Fruit fly (Drosophila melanogaster) whole organism, adult: Measurements from ENCODE around the gene CG18628.

Experiments used
- CG11617 ChIP-seq: fragments of 200-800 bp; sonication (Bioruptor generic); optimal IDR thresholded peaks from 2 replicates; lab custom pipeline; 2017; ENCODE audit warnings: mild to moderate bottlenecking, missing biosample characterization, missing genetic modification reagents, missing genetic modification characterization
- CG12768 ChIP-seq: fragments of 200-800 bp; sonication (Bioruptor generic); optimal IDR thresholded peaks from 2 replicates; lab custom pipeline; 2017; ENCODE audit warnings: missing biosample characterization, missing genetic modification characterization, mild to moderate bottlenecking, moderate library complexity, missing genetic modification reagents
- CG14711 ChIP-seq: fragments of 200-800 bp; sonication (Bioruptor generic); optimal IDR thresholded peaks from 2 replicates; lab custom pipeline; 2018; ENCODE audit warnings: missing biosample characterization, mild to moderate bottlenecking, missing genetic modification characterization, moderate library complexity
- CG1620 ChIP-seq: fragments of 200-800 bp; sonication (Bioruptor generic); optimal IDR thresholded peaks from 2 replicates; lab custom pipeline; 2016; ENCODE audit warnings: missing biosample characterization, missing genetic modification characterization
- CG33017 ChIP-seq: fragments of 200-800 bp; sonication (Bioruptor generic); optimal IDR thresholded peaks from 2 replicates; lab custom pipeline; 2018; ENCODE audit warnings: missing biosample characterization, mild to moderate bottlenecking, missing genetic modification characterization, moderate library complexity
- CG5204 ChIP-seq: fragments of 200-800 bp; sonication (Bioruptor generic); optimal IDR thresholded peaks from 2 replicates; lab custom pipeline; 2016; ENCODE audit warnings: missing biosample characterization, missing genetic modification characterization
- CG7045 ChIP-seq: fragments of 200-800 bp; sonication (Bioruptor generic); optimal IDR thresholded peaks from 2 replicates; lab custom pipeline; 2017; ENCODE audit warnings: missing biosample characterization, mild to moderate bottlenecking, missing genetic modification characterization
- CG7101 ChIP-seq: fragments of 200-800 bp; sonication (Bioruptor generic); optimal IDR thresholded peaks from 2 replicates; lab custom pipeline; 2018; ENCODE audit warnings: missing biosample characterization, mild to moderate bottlenecking, missing genetic modification characterization, moderate library complexity
- Clk ChIP-seq: fragments of 200-800 bp; sonication (Bioruptor generic); optimal IDR thresholded peaks from 2 replicates; lab custom pipeline; 2017; ENCODE audit warnings: missing biosample characterization, missing genetic modification characterization
- Crg-1 ChIP-seq: fragments of 200-800 bp; sonication (Bioruptor generic); optimal IDR thresholded peaks from 2 replicates; lab custom pipeline; 2016; ENCODE audit warnings: missing biosample characterization, missing genetic modification characterization
- Hr96 ChIP-seq: fragments of 200-800 bp; sonication (Bioruptor generic); optimal IDR thresholded peaks from 2 replicates; lab custom pipeline; 2016; ENCODE audit warnings: missing biosample characterization, missing genetic modification characterization
- Mnt ChIP-seq: fragments of 200-800 bp; sonication (Bioruptor generic); optimal IDR thresholded peaks from 2 replicates; lab custom pipeline; 2016; ENCODE audit warnings: missing biosample characterization, mild to moderate bottlenecking, missing genetic modification characterization
- bab1 ChIP-seq: fragments of 200-800 bp; sonication (Bioruptor generic); optimal IDR thresholded peaks from 3 replicates; lab custom pipeline; 2019; ENCODE audit warnings: missing biosample characterization, mild to moderate bottlenecking, missing genetic modification characterization, moderate library complexity
- cic ChIP-seq: fragments of 200-800 bp; sonication (Bioruptor generic); optimal IDR thresholded peaks from 2 replicates; lab custom pipeline; 2017; ENCODE audit warnings: missing biosample characterization, mild to moderate bottlenecking, missing genetic modification characterization, moderate library complexity
- cnc ChIP-seq, 2 experiments: fragments of >200 bp; optimal IDR thresholded peaks; 2 replicates each; lab custom pipeline; 2017
- kay ChIP-seq: fragments of 200-800 bp; sonication (Bioruptor generic); peaks from one replicate; lab custom pipeline; 2016; ENCODE audit warnings: missing biosample characterization, missing genetic modification characterization, borderline replicate concordance
- ovo ChIP-seq: fragments of 200-800 bp; sonication (Bioruptor generic); optimal IDR thresholded peaks from 2 replicates; lab custom pipeline; 2016; ENCODE audit warnings: missing biosample characterization, missing genetic modification characterization
- pad ChIP-seq: fragments of 200-800 bp; sonication (Bioruptor generic); optimal IDR thresholded peaks from 3 replicates; lab custom pipeline; 2017; ENCODE audit warnings: missing biosample characterization, missing genetic modification characterization, mild to moderate bottlenecking, moderate library complexity, missing genetic modification reagents
- tj ChIP-seq: fragments of 200-800 bp; sonication (Bioruptor generic); optimal IDR thresholded peaks from 3 replicates; lab custom pipeline; 2017; ENCODE audit warnings: missing biosample characterization, mild to moderate bottlenecking, missing genetic modification characterization, moderate library complexity
- toe ChIP-seq: fragments of 200-800 bp; sonication (Bioruptor generic); optimal IDR thresholded peaks from 2 replicates; lab custom pipeline; 2016; ENCODE audit warnings: missing biosample characterization, missing genetic modification characterization

CG18628 gene

DNA sequence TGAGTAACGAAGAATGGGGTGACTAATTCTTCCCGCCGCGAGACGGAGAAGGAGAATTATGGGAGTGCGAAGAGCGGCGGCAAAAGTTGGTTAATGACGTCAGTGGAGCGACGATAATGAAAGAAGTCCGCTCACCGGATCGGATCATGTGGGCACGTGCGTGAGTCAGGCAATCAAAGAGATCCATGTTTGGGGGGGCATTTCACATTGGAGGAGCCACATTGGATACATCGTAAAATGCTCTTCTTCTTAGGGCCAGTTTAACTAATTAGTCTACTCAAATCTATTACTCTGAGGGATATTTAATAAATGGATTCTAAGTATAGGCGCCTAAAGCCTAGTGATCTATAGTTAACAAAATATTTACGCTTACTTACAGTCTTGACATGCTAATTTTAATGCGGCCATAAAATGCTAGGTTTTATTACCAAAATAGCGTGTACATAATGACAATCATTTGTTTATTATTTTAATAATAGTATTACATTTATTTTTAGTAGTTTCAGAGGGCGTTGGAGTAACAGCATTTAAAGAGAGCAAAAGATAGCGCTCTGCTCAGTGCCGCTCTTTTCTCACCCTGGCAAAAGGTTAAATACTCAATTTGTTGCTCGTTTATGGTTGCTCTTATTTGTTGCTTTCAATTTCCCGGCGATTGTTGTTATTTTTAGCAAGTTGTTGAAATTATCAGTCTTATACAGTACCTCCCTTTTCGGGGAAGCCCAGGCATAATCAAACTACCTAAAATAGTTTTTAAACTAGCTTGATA is 19.0 kb downstream of the CG18628 start:
- no peak for TF ChIP-seq Crg-1 (GFP tag; lab: Kevin White, UChicago)
- no peak for TF ChIP-seq kay (GFP tag; lab: Kevin White, UChicago)
- TF ChIP-seq toe = no peak
- TF ChIP-seq CG11617 (GFP tag; lab: Kevin White, UChicago) = no peak
- no peak for TF ChIP-seq cnc (optimal IDR thresholded peaks at IDR 0.05; lab: Kevin White, UChicago)
- TF ChIP-seq ovo (GFP tag; lab: Kevin White, UChicago) = no peak
- TF ChIP-seq cic (GFP tag; lab: Kevin White, UChicago) = no peak
- no peak for TF ChIP-seq CG5204 (GFP tag; lab: Kevin White, UChicago)
- TF ChIP-seq Hr96 = no peak

DNA sequence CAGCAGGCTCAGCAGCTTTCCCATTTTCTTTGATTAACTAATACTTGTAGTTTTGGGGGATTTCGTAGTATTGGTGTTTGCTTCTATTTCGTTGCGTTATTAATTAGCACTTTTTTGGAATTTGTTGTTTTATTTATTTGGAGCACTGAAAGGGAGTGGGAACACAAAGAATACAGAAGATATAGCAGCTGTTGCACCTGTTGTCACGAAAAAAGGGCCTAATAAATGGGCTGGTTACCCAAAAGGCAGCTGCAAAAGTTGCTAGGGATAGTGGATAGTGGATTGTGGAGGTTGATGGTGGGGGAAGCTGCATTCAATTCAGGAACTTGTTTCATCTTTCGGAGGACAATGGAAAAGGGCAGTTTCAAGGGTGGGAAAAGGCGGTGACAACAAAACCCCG is 20.0 kb downstream of the CG18628 start:
- TF ChIP-seq cnc (optimal IDR thresholded peaks at IDR 0.05; lab: Kevin White, UChicago) (no peak), cic (GFP tag; lab: Kevin White, UChicago) (no peak), CG7045 (GFP tag; lab: Kevin White, UChicago) (no peak), tj (no peak), Mnt (GFP tag; lab: Kevin White, UChicago) (no peak), CG11617 (GFP tag; lab: Kevin White, UChicago) (no peak), Crg-1 (GFP tag; lab: Kevin White, UChicago) (no peak), toe (no peak), Hr96 (no peak), CG12768 (no peak), bab1 (no peak)

DNA sequence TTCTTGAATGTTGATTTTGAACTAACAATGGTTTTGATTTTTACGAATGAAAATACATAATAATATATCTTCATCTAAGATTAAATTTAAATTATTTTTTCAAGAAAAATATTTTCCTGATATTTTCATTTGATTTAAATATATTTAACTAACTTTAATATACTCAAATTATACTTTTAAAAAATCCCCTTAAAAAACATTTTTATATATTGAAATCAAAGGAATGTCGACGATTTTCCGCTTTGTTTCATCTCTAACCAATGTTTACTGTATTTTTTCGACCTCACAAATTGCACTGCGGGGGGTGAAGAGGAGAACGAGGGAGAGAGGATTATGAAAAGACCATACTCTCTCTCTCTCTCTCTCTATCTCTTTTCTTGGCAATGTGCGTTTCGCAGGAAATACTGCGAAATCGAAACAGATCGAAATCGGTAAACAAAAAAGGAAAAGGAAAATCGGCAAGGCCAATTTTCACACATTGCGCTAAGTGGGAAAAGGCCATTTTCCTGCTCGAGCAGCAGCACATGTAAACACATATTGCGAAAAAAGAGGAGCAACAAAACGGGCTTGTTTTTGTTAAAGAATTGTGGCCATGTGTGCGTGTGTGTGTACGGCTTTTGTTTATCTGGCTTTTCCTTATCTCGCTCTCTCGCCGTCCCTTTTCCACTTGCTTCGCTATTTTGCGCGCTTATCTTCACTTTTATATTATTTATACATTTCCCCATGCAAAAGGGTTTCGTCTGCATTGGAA is 20.6 kb downstream of the CG18628 start:
- no peak for TF ChIP-seq CG1620 (GFP tag; lab: Kevin White, UChicago)
- peak; percentile 92 for TF ChIP-seq kay (GFP tag; lab: Kevin White, UChicago)

DNA sequence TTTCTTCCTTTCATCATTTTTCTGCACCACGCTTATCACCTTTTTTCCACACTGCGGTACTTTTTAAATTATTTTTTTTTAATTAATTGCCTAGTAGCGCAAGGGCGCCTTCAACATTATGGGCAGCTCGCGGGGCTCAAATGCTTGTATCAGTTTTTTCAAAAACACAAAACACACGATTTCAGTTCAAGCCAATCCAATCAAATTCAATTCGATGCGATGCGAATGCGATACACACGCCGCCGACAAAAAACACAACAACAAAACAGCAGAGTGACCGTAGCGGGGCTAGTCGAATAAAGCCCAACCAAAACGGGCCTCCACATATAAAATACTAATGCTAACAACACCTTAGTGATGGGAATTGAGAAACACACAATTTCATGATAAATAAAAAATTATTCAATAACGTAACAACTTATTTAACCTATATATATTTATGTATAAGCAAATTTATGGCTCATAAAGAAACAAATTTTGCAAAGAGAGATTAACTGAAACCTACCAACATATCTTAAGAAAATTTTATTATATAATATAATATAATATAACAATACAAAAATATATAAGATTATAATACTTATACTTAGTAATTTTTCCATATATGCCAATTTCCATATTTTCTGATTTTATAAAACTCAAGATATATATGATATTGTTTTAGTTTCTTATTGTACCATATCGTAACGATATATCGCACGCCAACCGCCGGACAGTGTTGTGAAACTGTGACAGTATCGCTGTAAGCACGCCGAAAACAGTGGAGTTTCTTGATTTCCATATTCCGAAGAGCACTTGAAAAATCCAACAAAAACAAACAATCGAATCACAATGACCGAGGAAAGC is 21.4 kb downstream of the CG18628 start, which contains the start of the genes CG32066 and CG8003:
CG32066 (minus strand) TSS at position 270 of the 846 bp plus-strand sequence.
CG8003 (plus strand) TSS at position 732 of the 846 bp plus-strand sequence.
- TF ChIP-seq Hr96 (no peak), CG11617 (GFP tag; lab: Kevin White, UChicago) (peak; percentile 41), tj (peak; percentile 81), bab1 (peak; percentile 55), cic (GFP tag; lab: Kevin White, UChicago) (peak; percentile 31), CG12768 (peak; percentile 32), ovo (GFP tag; lab: Kevin White, UChicago) (peak; percentile 7), CG33017 (no peak), CG14711 (tag; lab: Kevin White, UChicago) (no peak), toe (no peak), Crg-1 (GFP tag; lab: Kevin White, UChicago) (peak; percentile 13), Mnt (GFP tag; lab: Kevin White, UChicago) (peak; percentile 68), kay (GFP tag; lab: Kevin White, UChicago) (no peak), pad (peak; percentile 42), CG1620 (GFP tag; lab: Kevin White, UChicago) (peak; percentile 42), CG5204 (GFP tag; lab: Kevin White, UChicago) (no peak), Clk (GFP tag; lab: Kevin White, UChicago) (no peak), CG7101 (tag; lab: Kevin White, UChicago) (peak; percentile 69), CG7045 (GFP tag; lab: Kevin White, UChicago) (peak; percentile 34), cnc (optimal IDR thresholded peaks at IDR 0.05; lab: Kevin White, UChicago) (no peak)

DNA sequence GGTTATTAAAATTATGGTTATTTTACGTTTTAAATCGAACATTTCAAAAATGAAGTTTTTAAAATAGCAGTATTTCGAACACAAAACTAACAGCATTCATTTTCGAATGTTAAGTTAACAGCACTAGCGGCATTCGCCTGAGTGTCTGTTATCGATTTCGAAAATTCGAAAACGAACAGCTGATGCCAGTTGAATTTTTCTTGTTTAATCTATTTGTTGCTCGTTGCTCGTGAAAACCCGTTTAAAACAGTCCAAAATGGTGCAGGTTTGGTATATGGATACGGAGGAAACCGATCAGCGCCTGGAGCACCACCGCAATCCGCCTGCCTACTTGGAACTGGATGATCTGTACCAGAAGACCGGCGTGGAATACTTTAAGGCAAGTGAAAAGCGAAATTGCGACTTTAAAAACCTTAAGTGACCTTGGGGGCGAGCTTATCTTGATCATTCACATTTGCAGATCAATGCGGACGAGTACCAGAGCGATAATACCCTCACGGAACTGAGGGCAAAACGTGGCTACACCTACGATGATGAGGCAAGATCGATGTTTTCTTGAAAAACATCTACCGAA is 23.7 kb downstream of the CG18628 start, which contains the start of gene Adi1:
Adi1 (plus strand) TSS at position 187 of the 574 bp plus-strand sequence.
- TF ChIP-seq CG11617 (GFP tag; lab: Kevin White, UChicago) (no peak), bab1 (peak; percentile 33)

DNA sequence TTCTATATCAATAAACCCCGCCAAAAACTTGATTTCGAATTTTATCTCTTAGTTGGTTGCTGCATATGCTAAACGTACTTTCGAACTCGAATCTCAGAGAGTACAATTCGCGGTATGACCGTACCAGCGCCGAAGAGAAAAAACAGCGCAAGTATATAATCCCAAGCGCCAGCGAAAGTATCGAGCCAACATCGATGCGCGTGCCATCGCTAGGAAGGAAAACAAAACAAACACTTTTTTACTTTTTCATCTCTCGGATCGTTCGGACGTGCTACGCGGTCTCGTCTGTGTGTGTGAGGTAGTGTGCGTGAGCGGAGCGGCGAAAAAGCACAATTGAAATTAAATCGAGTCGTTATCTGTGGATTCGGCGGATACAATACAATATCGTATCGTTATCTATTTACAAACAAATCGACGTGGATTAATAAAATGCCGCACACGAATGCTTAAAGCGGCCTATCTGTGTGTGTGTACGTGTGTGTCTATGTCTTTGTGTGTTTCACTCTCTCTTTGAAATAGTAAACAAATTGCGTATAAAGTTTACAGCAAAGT is 25.0 kb downstream of the CG18628 start, which contains the start of gene simj:
simj (plus strand) TSS at position 229 of the 552 bp plus-strand sequence.
- peak; percentile 54 for TF ChIP-seq Hr96
- peak; percentile 39 for TF ChIP-seq CG14711 (tag; lab: Kevin White, UChicago)
- peak; percentile 67 for TF ChIP-seq kay (GFP tag; lab: Kevin White, UChicago)
- TF ChIP-seq CG11617 (GFP tag; lab: Kevin White, UChicago) = peak; percentile 59
- no peak for TF ChIP-seq CG5204 (GFP tag; lab: Kevin White, UChicago)
- TF ChIP-seq Clk (GFP tag; lab: Kevin White, UChicago) = no peak
- TF ChIP-seq toe = peak; percentile 6
- TF ChIP-seq cnc (optimal IDR thresholded peaks at IDR 0.05; lab: Kevin White, UChicago) = no peak
- TF ChIP-seq pad = peak; percentile 45
- TF ChIP-seq Crg-1 (GFP tag; lab: Kevin White, UChicago) = peak; percentile 43
- TF ChIP-seq Mnt (GFP tag; lab: Kevin White, UChicago) = peak; percentile 78
- TF ChIP-seq ovo (GFP tag; lab: Kevin White, UChicago) = peak; percentile 56
- peak; percentile 51 for TF ChIP-seq tj
- peak; percentile 72 for TF ChIP-seq CG12768
- TF ChIP-seq CG7045 (GFP tag; lab: Kevin White, UChicago) = peak; percentile 28
- TF ChIP-seq CG7101 (tag; lab: Kevin White, UChicago) = peak; percentile 78
- TF ChIP-seq CG1620 (GFP tag; lab: Kevin White, UChicago) = peak; percentile 39
- peak; percentile 76 for TF ChIP-seq CG33017
- peak; percentile 76 for TF ChIP-seq bab1
- peak; percentile 89 for TF ChIP-seq cic (GFP tag; lab: Kevin White, UChicago)
